Fruit fly (Drosophila melanogaster) whole organism, embryonic: ENCODE data around the gene CG14194.

Experiments used
- CG10321 ChIP-seq: fragments of 200-800 bp; sonication (Bioruptor generic); IDR thresholded peaks from 2 replicates; pipeline ENCODE4 v1.3.6; 2022; ENCODE audit warnings: missing biosample characterization, missing genetic modification characterization
- CG10654 ChIP-seq: fragments of 200-800 bp; sonication (Bioruptor generic); optimal IDR thresholded peaks from 2 replicates; lab custom pipeline; 2016; ENCODE audit warnings: missing biosample characterization, missing genetic modification characterization
- CG11456 ChIP-seq: fragments of 200-800 bp; sonication (Bioruptor generic); IDR thresholded peaks from 3 replicates; pipeline ENCODE4 v1.3.6; 2022; ENCODE audit warnings: missing biosample characterization, missing genetic modification characterization
- CG12071 ChIP-seq: fragments of 200-800 bp; sonication (Bioruptor generic); optimal IDR thresholded peaks from 3 replicates; lab custom pipeline; 2018; ENCODE audit warnings: missing biosample characterization, mild to moderate bottlenecking, missing genetic modification characterization
- CG13424 ChIP-seq: fragments of 200-800 bp; sonication (Bioruptor generic); optimal IDR thresholded peaks from 2 replicates; lab custom pipeline; 2019; ENCODE audit warnings: missing biosample characterization, mild to moderate bottlenecking, missing genetic modification characterization, moderate library complexity
- CG15479 ChIP-seq: fragments of 200-800 bp; sonication (Bioruptor generic); optimal IDR thresholded peaks from 3 replicates; lab custom pipeline; 2019; ENCODE audit warnings: missing biosample characterization, mild to moderate bottlenecking, missing genetic modification characterization, moderate library complexity
- CG1647 ChIP-seq: fragments of 200-800 bp; sonication (Bioruptor generic); optimal IDR thresholded peaks from 3 replicates; lab custom pipeline; 2016; ENCODE audit warnings: missing biosample characterization, missing genetic modification characterization
- CG16779 ChIP-seq: fragments of 200-800 bp; sonication (Bioruptor generic); IDR thresholded peaks from 2 replicates; pipeline ENCODE4 v1.3.6; 2022; ENCODE audit warnings: missing biosample characterization, missing genetic modification characterization
- CG17385 ChIP-seq: fragments of 200-800 bp; sonication (Bioruptor generic); optimal IDR thresholded peaks from 3 replicates; lab custom pipeline; 2018; ENCODE audit warnings: missing biosample characterization, mild to moderate bottlenecking, missing genetic modification characterization
- CG17912 ChIP-seq: fragments of 200-800 bp; sonication (Bioruptor generic); optimal IDR thresholded peaks from 2 replicates; lab custom pipeline; 2018; ENCODE audit warnings: missing biosample characterization, mild to moderate bottlenecking, missing genetic modification characterization
- CG18011 ChIP-seq: fragments of 200-800 bp; sonication (Bioruptor generic); optimal IDR thresholded peaks from 2 replicates; lab custom pipeline; 2017; ENCODE audit warnings: missing biosample characterization, missing genetic modification characterization, mild to moderate bottlenecking, moderate library complexity, missing genotype
- CG2116 ChIP-seq: fragments of 200-800 bp; sonication (Bioruptor generic); optimal IDR thresholded peaks from 3 replicates; lab custom pipeline; 2018; ENCODE audit warnings: missing biosample characterization, mild to moderate bottlenecking, missing genetic modification characterization
- CG2120 ChIP-seq: fragments of 200-800 bp; sonication (Bioruptor generic); optimal IDR thresholded peaks from 3 replicates; lab custom pipeline; 2016; ENCODE audit warnings: missing biosample characterization, missing genetic modification characterization
- CG2199 ChIP-seq: fragments of 200-800 bp; sonication (Bioruptor generic); IDR thresholded peaks from 3 replicates; pipeline ENCODE4 v1.3.6; 2022; ENCODE audit warnings: missing biosample characterization, missing genetic modification characterization
- CG33213 ChIP-seq: fragments of 200-800 bp; sonication (Bioruptor generic); optimal IDR thresholded peaks from 3 replicates; lab custom pipeline; 2016; ENCODE audit warnings: missing biosample characterization, missing genetic modification characterization
- CG3847 ChIP-seq: fragments of 200-800 bp; sonication (Bioruptor generic); IDR thresholded peaks from 2 replicates; pipeline ENCODE4 v1.3.6; 2022; ENCODE audit warnings: missing biosample characterization, missing genetic modification characterization
- CG3995 ChIP-seq: fragments of 200-800 bp; sonication (Bioruptor generic); optimal IDR thresholded peaks from 3 replicates; lab custom pipeline; 2016; ENCODE audit warnings: missing biosample characterization, missing genetic modification characterization
- CG4328 ChIP-seq: fragments of 200-800 bp; sonication (Bioruptor generic); optimal IDR thresholded peaks from 3 replicates; lab custom pipeline; 2017; ENCODE audit warnings: missing biosample characterization, missing genetic modification reagents, missing genetic modification characterization
- CG7987 ChIP-seq: fragments of 200-800 bp; sonication (Bioruptor generic); optimal IDR thresholded peaks from 2 replicates; lab custom pipeline; 2018; ENCODE audit warnings: missing biosample characterization, mild to moderate bottlenecking, missing genetic modification characterization, moderate library complexity
- CHES-1-like ChIP-seq: fragments of 200-800 bp; sonication (Bioruptor generic); optimal IDR thresholded peaks from 2 replicates; lab custom pipeline; 2016; ENCODE audit warnings: missing biosample characterization, missing genetic modification characterization
- Fer3 ChIP-seq: fragments of 200-800 bp; sonication (Bioruptor generic); optimal IDR thresholded peaks from 2 replicates; lab custom pipeline; 2018; ENCODE audit warnings: missing biosample characterization, mild to moderate bottlenecking, missing genetic modification characterization, moderate library complexity
- Hand ChIP-seq: fragments of 200-800 bp; sonication (Bioruptor generic); optimal IDR thresholded peaks from 2 replicates; lab custom pipeline; 2017; ENCODE audit warnings: mild to moderate bottlenecking, missing biosample characterization, missing genetic modification reagents, missing genetic modification characterization
- HmgD ChIP-seq: fragments of 200-800 bp; sonication (Bioruptor generic); optimal IDR thresholded peaks from 3 replicates; lab custom pipeline; 2016; ENCODE audit warnings: missing biosample characterization, missing genetic modification characterization
- Mes4 ChIP-seq: fragments of 200-800 bp; sonication (Bioruptor generic); optimal IDR thresholded peaks from 2 replicates; lab custom pipeline; 2016; ENCODE audit warnings: missing biosample characterization, missing genetic modification characterization
- NfI ChIP-seq: fragments of 200-800 bp; sonication (Bioruptor generic); optimal IDR thresholded peaks from 3 replicates; lab custom pipeline; 2018; ENCODE audit warnings: missing biosample characterization, mild to moderate bottlenecking, missing genetic modification characterization, moderate library complexity
- Pdp1 ChIP-seq, 2 experiments: fragments of 200-800 bp; sonication (Bioruptor generic); optimal IDR thresholded peaks; 3 replicates each; lab custom pipeline; 2016; ENCODE audit warnings: missing biosample characterization in 2 of 2, missing genetic modification characterization in 2 of 2, mild to moderate bottlenecking in 1 of 2, moderate library complexity in 1 of 2
- Poxn ChIP-seq: fragments of 200-800 bp; sonication (Bioruptor generic); IDR thresholded peaks from 2 replicates; pipeline ENCODE4 v1.3.6; 2022; ENCODE audit warnings: missing biosample characterization, missing genetic modification characterization
- Ravus ChIP-seq: fragments of 200-800 bp; sonication (Bioruptor generic); IDR thresholded peaks from 2 replicates; pipeline ENCODE4 v1.3.6; 2022; ENCODE audit warnings: missing biosample characterization, missing genetic modification characterization
- Six4 ChIP-seq: fragments of 200-800 bp; sonication (Bioruptor generic); optimal IDR thresholded peaks from 2 replicates; lab custom pipeline; 2016; ENCODE audit warnings: missing biosample characterization, missing genetic modification characterization
- Xrp1 ChIP-seq: fragments of 200-800 bp; sonication (Bioruptor generic); IDR thresholded peaks from 2 replicates; pipeline ENCODE4 v1.3.6; 2022; ENCODE audit warnings: missing biosample characterization, missing genetic modification characterization
- abd-A ChIP-seq: fragments of 200-800 bp; sonication (Bioruptor generic); optimal IDR thresholded peaks from 3 replicates; lab custom pipeline; 2019; ENCODE audit warnings: missing biosample characterization, mild to moderate bottlenecking, missing genetic modification characterization, moderate library complexity
- ara ChIP-seq: fragments of 200-800 bp; sonication (Bioruptor generic); IDR thresholded peaks from 2 replicates; pipeline ENCODE4 v1.3.6; 2022; ENCODE audit warnings: missing biosample characterization, missing genetic modification characterization
- ato ChIP-seq: fragments of 200-800 bp; sonication (Bioruptor generic); IDR thresholded peaks from 2 replicates; pipeline ENCODE4 v1.3.6; 2022; ENCODE audit warnings: missing biosample characterization, missing genetic modification characterization; ENCODE audit not compliant: partially characterized antibody
- az2 ChIP-seq: fragments of 200-800 bp; sonication (Bioruptor generic); optimal IDR thresholded peaks from 3 replicates; lab custom pipeline; 2016; ENCODE audit warnings: missing biosample characterization, missing genetic modification characterization
- br ChIP-seq: fragments of >200 bp; optimal IDR thresholded peaks from 2 replicates; lab custom pipeline; 2017
- chif ChIP-seq, 2 experiments: fragments of 200-800 bp; sonication (Bioruptor generic); optimal IDR thresholded peaks; 3 replicates each; lab custom pipeline; 2016; ENCODE audit warnings: missing biosample characterization in 2 of 2, missing genetic modification characterization in 2 of 2
- ci ChIP-seq: fragments of 200-800 bp; sonication (Bioruptor generic); IDR thresholded peaks from 3 replicates; pipeline ENCODE4 v1.3.6; 2022; ENCODE audit warnings: missing biosample characterization, missing genetic modification characterization
- da ChIP-seq: fragments of 200-800 bp; sonication (Bioruptor generic); optimal IDR thresholded peaks from 2 replicates; lab custom pipeline; 2016; ENCODE audit warnings: missing biosample characterization, missing genetic modification characterization
- eve ChIP-seq, 2 experiments: fragments of >200 bp; optimal IDR thresholded peaks; 2 replicates each; lab custom pipeline; 2017; ENCODE audit warnings: missing biosample characterization in 2 of 2, missing genetic modification characterization in 2 of 2
- fd64A ChIP-seq: fragments of 200-800 bp; sonication (Bioruptor generic); optimal IDR thresholded peaks from 3 replicates; lab custom pipeline; 2018; ENCODE audit warnings: missing biosample characterization, mild to moderate bottlenecking, missing genetic modification characterization
- kah ChIP-seq: fragments of 200-800 bp; sonication (Bioruptor generic); optimal IDR thresholded peaks from 2 replicates; lab custom pipeline; 2018; ENCODE audit warnings: missing biosample characterization, mild to moderate bottlenecking, missing genetic modification characterization
- mam ChIP-seq: fragments of 200-800 bp; sonication (Bioruptor generic); optimal IDR thresholded peaks from 3 replicates; lab custom pipeline; 2016; ENCODE audit warnings: missing biosample characterization, missing genetic modification characterization
- nom ChIP-seq: fragments of 200-800 bp; sonication (Bioruptor generic); optimal IDR thresholded peaks from 2 replicates; lab custom pipeline; 2017; ENCODE audit warnings: missing biosample characterization, missing genetic modification characterization, mild to moderate bottlenecking, moderate library complexity, missing genetic modification reagents
- pros ChIP-seq: fragments of 200-800 bp; sonication (Bioruptor generic); optimal IDR thresholded peaks from 3 replicates; lab custom pipeline; 2019; ENCODE audit warnings: missing biosample characterization, mild to moderate bottlenecking, missing genetic modification characterization, moderate library complexity
- pum ChIP-seq: fragments of 200-800 bp; sonication (Bioruptor generic); optimal IDR thresholded peaks from 2 replicates; lab custom pipeline; 2016; ENCODE audit warnings: missing biosample characterization, missing genetic modification characterization
- row ChIP-seq: fragments of 200-800 bp; sonication (Bioruptor generic); IDR thresholded peaks from 3 replicates; pipeline ENCODE4 v1.3.6; 2022; ENCODE audit warnings: missing biosample characterization, missing genetic modification characterization
- sens ChIP-seq: fragments of 200-800 bp; sonication (Bioruptor generic); peaks from one replicate; lab custom pipeline; 2016; ENCODE audit warnings: missing biosample characterization, missing genetic modification characterization
- sima ChIP-seq: fragments of 200-800 bp; sonication (Bioruptor generic); optimal IDR thresholded peaks from 2 replicates; lab custom pipeline; 2016; ENCODE audit warnings: missing biosample characterization, missing genetic modification characterization
- sna ChIP-seq: fragments of 200-800 bp; sonication (Bioruptor generic); IDR thresholded peaks from 2 replicates; pipeline ENCODE4 v1.3.6; 2022; ENCODE audit warnings: missing biosample characterization, missing genetic modification characterization; ENCODE audit not compliant: partially characterized antibody
- so ChIP-seq: fragments of 200-800 bp; sonication (Bioruptor generic); IDR thresholded peaks from 3 replicates; pipeline ENCODE4 v1.3.6; 2022; ENCODE audit warnings: missing biosample characterization, missing genetic modification characterization
- tin ChIP-seq: fragments of 200-800 bp; sonication (Bioruptor generic); optimal IDR thresholded peaks from 3 replicates; lab custom pipeline; 2016; ENCODE audit warnings: missing biosample characterization, missing genetic modification characterization

The CG14194 gene

dm6 chrX:19155922-19156437 is 37.4 kb upstream of the CG14194 start (continued):
- TF ChIP-seq abd-A (peak; percentile 58), HmgD (GFP tag; lab: Kevin White, UChicago) (no peak), nom (GFP tag; lab: Kevin White, UChicago) (peak; percentile 81), kah (peak; percentile 55), CG12071 (GFP tag; lab: Kevin White, UChicago) (no peak), CHES-1-like (GFP tag; lab: Kevin White, UChicago) (no peak), chif (GFP tag; optimal IDR thresholded peaks at IDR 0.05; lab: Kevin White, UChicago) (peak in 1 of 2 experiments; percentile 64), ara (GFP tag; lab: Robert Waterston, UW) (peak; percentile 92), CG2199 (peak; percentile 70; the same call in 1 of the 3 replicates), CG2116 (peak; percentile 39), CG33213 (GFP tag; lab: Kevin White, UChicago) (peak; percentile 5), NfI (GFP tag; lab: Kevin White, UChicago) (peak; percentile 65), ato (GFP tag; lab: Robert Waterston, UW) (no peak), Ravus (no peak; the same call in 1 of the 2 replicates), pros (peak; percentile 59), CG3847 (GFP tag; lab: Robert Waterston, UW) (peak; percentile 61), pum (GFP tag; lab: Kevin White, UChicago) (no peak), CG3995 (GFP tag; lab: Kevin White, UChicago) (no peak), CG13424 (peak; percentile 83), row (GFP tag; lab: Robert Waterston, UW) (peak; percentile 82), mam (GFP tag; lab: Kevin White, UChicago) (peak; percentile 38), Hand (GFP tag; lab: Kevin White, UChicago) (peak; percentile 4), Mes4 (GFP tag; lab: Kevin White, UChicago) (no peak), CG16779 (0 out of 2 replicates have a peak, but pooled peaks have one; percentile 44), CG18011 (GFP tag; lab: Kevin White, UChicago) (no peak), CG10321 (GFP tag; lab: Robert Waterston, UW) (no peak), br (lab: Kevin White, UChicago) (no peak), Fer3 (tag; lab: Kevin White, UChicago) (peak; percentile 77), CG2120 (GFP tag; lab: Kevin White, UChicago) (peak; percentile 52), CG11456 (GFP tag; lab: Robert Waterston, UW) (peak; percentile 79; the same call in 2 of the 3 replicates), ci (GFP tag; lab: Robert Waterston, UW) (peak; percentile 83), Pdp1 (GFP tag; optimal IDR thresholded peaks at IDR 0.05; lab: Kevin White, UChicago) (peak; percentile 35 to 72), Xrp1 (GFP tag; lab: Robert Waterston, UW) (peak; percentile 95), Poxn (GFP tag; lab: Robert Waterston, UW) (no peak), sna (GFP tag; lab: Robert Waterston, UW) (no peak), eve (GFP tag; optimal IDR thresholded peaks at IDR 0.05; lab: Kevin White, UChicago) (peak in 1 of 2 experiments; percentile 13), CG10654 (GFP tag; lab: Kevin White, UChicago) (peak; percentile 75), CG15479 (peak; percentile 47), CG1647 (GFP tag; lab: Kevin White, UChicago) (peak; percentile 34), CG17385 (GFP tag; lab: Kevin White, UChicago) (peak; percentile 72), az2 (peak; percentile 78), so (GFP tag; lab: Robert Waterston, UW) (peak; percentile 61; the same call in 2 of the 3 replicates), CG17912 (GFP tag; lab: Kevin White, UChicago) (no peak), Six4 (GFP tag; lab: Kevin White, UChicago) (peak; percentile 79), fd64A (peak; percentile 41), CG4328 (peak; percentile 67), sima (no peak), CG7987 (peak; percentile 39), sens (GFP tag; lab: Kevin White, UChicago) (peak; percentile 92), da (no peak), tin (GFP tag; lab: Kevin White, UChicago) (peak; percentile 82)
